Worm (Caenorhabditis elegans): ENCODE data around the gene degl-2.

degl-2 gene

ce11 chrIV:9648682-9649081 lies 5.4 kb downstream of the degl-2 start, which contains the start of gene srm-3:
Gene srm-3 (plus strand): TSS chrIV:9648982.
- no peak for TF ChIP-seq snpc-4 (tag; optimal IDR thresholded peaks at IDR 0.05)
- no peak for TF ChIP-seq mdl-1 (tag; optimal IDR thresholded peaks at IDR 0.05)
- no peak for TF ChIP-seq alr-1 (tag; optimal IDR thresholded peaks at IDR 0.05)
- TF ChIP-seq nhr-6 (tag; optimal IDR thresholded peaks at IDR 0.05), result no peak
- no peak for TF ChIP-seq skn-1 (tag; optimal IDR thresholded peaks at IDR 0.05)
- no peak for TF ChIP-seq unc-62 (GFP tag; optimal IDR thresholded peaks at IDR 0.05)

- TF ChIP-seq nhr-129 (tag; optimal IDR thresholded peaks at IDR 0.05) (peak; percentile 75), lin-13 (GFP tag; optimal IDR thresholded peaks at IDR 0.05) (no peak), mab-5 (tag; optimal IDR thresholded peaks at IDR 0.05) (no peak), sma-3 (GFP tag; optimal IDR thresholded peaks at IDR 0.05) (no peak), nhr-21 (tag; optimal IDR thresholded peaks at IDR 0.05) (no peak), lsy-2 (tag; optimal IDR thresholded peaks at IDR 0.05) (peak in 1 of 2 experiments; percentile 53), sma-9 (GFP tag; optimal IDR thresholded peaks at IDR 0.05) (peak; percentile 34), sma-9 (tag; optimal IDR thresholded peaks at IDR 0.05) (no peak), crh-2 (tag; optimal IDR thresholded peaks at IDR 0.05) (peak; percentile 79), fos-1 (tag; optimal IDR thresholded peaks at IDR 0.05) (peak; percentile 93)
These were observed 7.9 kb downstream of the degl-2 start, which contains the start of gene chca-1 for ce11 chrIV:9651234-9651633. Gene chca-1 (plus strand): TSS chrIV:9651394.

- TF ChIP-seq nhr-6 (tag; optimal IDR thresholded peaks at IDR 0.05), result no peak
- peak in 1 of 2 experiments; percentile 5 for TF ChIP-seq lsy-2 (tag; optimal IDR thresholded peaks at IDR 0.05)
- no peak for TF ChIP-seq nhr-129 (tag; optimal IDR thresholded peaks at IDR 0.05)
These were observed 9.9 kb downstream of the degl-2 start, which contains the start of gene F58G6.3 for ce11 chrIV:9653184-9653583. Gene F58G6.3 (plus strand): TSS chrIV:9653535.

ce11 chrIV:9654017-9654416 lies 10.7 kb downstream of the degl-2 start, which contains the start of gene F58G6.7:
Gene F58G6.7 (plus strand): TSS chrIV:9654317.
- no peak for TF ChIP-seq ama-1 (optimal IDR thresholded peaks at IDR 0.05)
- TF ChIP-seq nhr-237 (tag; optimal IDR thresholded peaks at IDR 0.05), result no peak
- no peak for TF ChIP-seq unc-55 (GFP tag; optimal IDR thresholded peaks at IDR 0.05)
- TF ChIP-seq nhr-6 (tag; optimal IDR thresholded peaks at IDR 0.05), result no peak
- TF ChIP-seq elt-1 (tag; optimal IDR thresholded peaks at IDR 0.05), result no peak

ce11 chrIV:9655556-9655955 lies 12.3 kb downstream of the degl-2 start:
- no peak for TF ChIP-seq lin-13 (GFP tag; optimal IDR thresholded peaks at IDR 0.05)
- TF ChIP-seq aly-2 (tag; optimal IDR thresholded peaks at IDR 0.05), result no peak
- no peak for TF ChIP-seq sma-3 (GFP tag; optimal IDR thresholded peaks at IDR 0.05)
- no peak for TF ChIP-seq crh-2 (tag; optimal IDR thresholded peaks at IDR 0.05)

ce11 chrIV:9657753-9658152 lies 14.5 kb downstream of the degl-2 start, which contains the start of gene acc-1:
Gene acc-1 (plus strand): TSS chrIV:9658053.
- TF ChIP-seq ztf-11 (tag; optimal IDR thresholded peaks at IDR 0.05) (no peak), lin-39 (tag; optimal IDR thresholded peaks at IDR 0.05) (no peak), R02D3.7 (tag; optimal IDR thresholded peaks at IDR 0.05) (no peak), ceh-82 (tag; optimal IDR thresholded peaks at IDR 0.05) (no peak), C34F6.9 (tag; optimal IDR thresholded peaks at IDR 0.05) (no peak), blmp-1 (tag; optimal IDR thresholded peaks at IDR 0.05; ENCODE audit: insufficient read depth) (no peak), gmeb-1 (tag; optimal IDR thresholded peaks at IDR 0.05) (no peak), crh-2 (tag; optimal IDR thresholded peaks at IDR 0.05) (no peak), unc-39 (tag; optimal IDR thresholded peaks at IDR 0.05) (no peak)

ce11 chrIV:9659999-9660398 lies 16.7 kb downstream of the degl-2 start:
- TF ChIP-seq nhr-21 (tag; optimal IDR thresholded peaks at IDR 0.05) (no peak), nhr-23 (tag; optimal IDR thresholded peaks at IDR 0.05) (no peak), nhr-237 (tag; optimal IDR thresholded peaks at IDR 0.05) (no peak), alr-1 (tag; optimal IDR thresholded peaks at IDR 0.05) (no peak), R02D3.7 (tag; optimal IDR thresholded peaks at IDR 0.05) (no peak), unc-39 (tag; optimal IDR thresholded peaks at IDR 0.05) (no peak), zag-1 (tag; optimal IDR thresholded peaks at IDR 0.05) (no peak), ztf-4 (tag; optimal IDR thresholded peaks at IDR 0.05) (no peak), nhr-10 (tag; optimal IDR thresholded peaks at IDR 0.05) (no peak), nhr-25 (tag; optimal IDR thresholded peaks at IDR 0.05) (no peak)

Data from whole organism, L2 larva.